Worm (Caenorhabditis elegans): Measurements from ENCODE around the gene C55C3.8.

C55C3.8 gene

DNA sequence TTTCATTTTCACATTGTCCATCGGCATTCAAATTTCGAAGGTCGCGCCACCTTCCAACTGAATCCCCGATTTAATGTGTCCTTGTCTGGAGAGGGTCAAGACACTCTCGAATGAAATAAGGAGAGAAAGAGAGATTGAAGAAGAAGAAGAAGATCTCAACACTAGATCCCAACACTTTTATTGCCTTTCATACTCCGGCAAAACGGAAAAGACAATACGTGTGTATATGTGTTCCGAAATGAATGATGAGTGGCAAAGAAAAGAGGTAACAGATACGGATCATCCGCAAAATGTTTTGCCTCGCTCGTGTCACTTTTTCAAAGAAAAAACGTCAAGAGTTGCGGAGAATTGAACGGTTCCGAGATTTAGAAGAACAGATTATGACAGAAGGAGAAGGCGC lies 9.5 kb downstream of the C55C3.8 start:
- TF ChIP-seq him-1 (tag; optimal IDR thresholded peaks at IDR 0.05) (no peak), dao-5 (tag; optimal IDR thresholded peaks at IDR 0.05) (no peak), W03F9.2 (tag; optimal IDR thresholded peaks at IDR 0.05) (no peak)

DNA sequence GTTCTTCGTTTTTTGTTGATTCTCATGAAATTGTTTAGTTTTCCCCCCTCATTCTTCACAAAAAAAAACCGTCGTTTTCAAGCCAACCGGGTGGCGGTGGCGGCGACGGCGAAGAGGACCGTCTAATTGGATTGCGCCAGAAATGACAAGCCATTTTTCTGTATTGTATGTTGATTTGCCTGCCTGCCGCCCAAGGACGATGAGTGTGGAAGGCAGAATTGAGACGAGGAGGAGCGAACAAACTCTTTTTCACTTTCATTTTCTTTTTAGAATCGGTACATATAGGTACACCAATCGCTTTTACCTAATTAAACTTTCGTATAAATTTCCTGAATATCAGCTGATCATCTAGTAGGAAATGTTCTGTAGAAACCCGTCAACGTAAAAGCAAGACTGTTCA lies 10.8 kb downstream of the C55C3.8 start:
- TF ChIP-seq him-1 (tag; optimal IDR thresholded peaks at IDR 0.05) (no peak), dao-5 (tag; optimal IDR thresholded peaks at IDR 0.05) (no peak), W03F9.2 (tag; optimal IDR thresholded peaks at IDR 0.05) (no peak)

- TF ChIP-seq him-1 (tag; optimal IDR thresholded peaks at IDR 0.05) (no peak), dao-5 (tag; optimal IDR thresholded peaks at IDR 0.05) (no peak), W03F9.2 (tag; optimal IDR thresholded peaks at IDR 0.05) (no peak)
Observed at ce11 chrIV:5703443-5703842, 12.6 kb downstream of the C55C3.8 start, which contains the start of the genes C55C3.73 and perm-5. Gene C55C3.73, minus strand, starts transcription at chrIV:5703451. Gene perm-5, minus strand, starts transcription at chrIV:5703468.

DNA sequence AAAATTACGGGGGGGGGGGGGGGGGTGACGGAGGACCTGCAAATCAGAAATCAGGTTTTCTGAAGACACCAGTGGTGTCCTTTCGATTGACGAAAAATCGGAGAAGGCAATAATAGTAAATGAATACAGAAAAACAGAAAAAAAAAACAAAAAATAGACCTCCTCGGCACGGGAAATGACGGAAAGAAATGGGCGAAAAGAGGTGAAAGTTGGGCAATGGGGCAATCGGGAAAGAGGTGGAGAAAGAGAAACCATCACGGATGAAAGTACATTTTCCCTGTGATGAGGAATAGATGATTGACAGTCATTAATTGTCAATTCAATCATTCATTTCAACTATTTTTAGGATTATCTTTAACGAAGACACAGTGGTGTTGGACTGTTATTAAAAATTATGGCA lies 13.1 kb downstream of the C55C3.8 start:
- TF ChIP-seq him-1 (tag; optimal IDR thresholded peaks at IDR 0.05) (no peak), W03F9.2 (tag; optimal IDR thresholded peaks at IDR 0.05) (no peak), dao-5 (tag; optimal IDR thresholded peaks at IDR 0.05) (no peak)

DNA sequence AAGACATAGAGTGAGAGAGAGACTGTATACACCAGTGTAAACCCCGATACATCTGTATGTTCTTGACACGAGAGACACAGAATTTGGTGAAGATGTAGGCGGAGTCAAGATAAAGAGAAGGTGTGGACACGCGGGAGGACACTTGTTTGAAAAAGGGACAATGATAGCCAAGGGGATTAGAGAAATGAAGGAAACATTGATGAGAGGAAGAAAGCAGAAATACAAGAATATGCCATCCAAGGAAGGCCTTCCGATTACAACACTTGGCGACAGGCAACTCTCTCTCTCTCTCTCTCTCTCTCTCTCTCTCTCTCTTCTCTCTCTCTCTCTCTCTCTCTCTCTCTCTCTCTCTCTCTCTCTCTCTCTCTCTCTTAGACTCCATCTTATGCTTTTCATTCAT lies 15.8 kb downstream of the C55C3.8 start:
- no peak for TF ChIP-seq W03F9.2 (tag; optimal IDR thresholded peaks at IDR 0.05)
- no peak for TF ChIP-seq dao-5 (tag; optimal IDR thresholded peaks at IDR 0.05)
- no peak for TF ChIP-seq him-1 (tag; optimal IDR thresholded peaks at IDR 0.05)

DNA sequence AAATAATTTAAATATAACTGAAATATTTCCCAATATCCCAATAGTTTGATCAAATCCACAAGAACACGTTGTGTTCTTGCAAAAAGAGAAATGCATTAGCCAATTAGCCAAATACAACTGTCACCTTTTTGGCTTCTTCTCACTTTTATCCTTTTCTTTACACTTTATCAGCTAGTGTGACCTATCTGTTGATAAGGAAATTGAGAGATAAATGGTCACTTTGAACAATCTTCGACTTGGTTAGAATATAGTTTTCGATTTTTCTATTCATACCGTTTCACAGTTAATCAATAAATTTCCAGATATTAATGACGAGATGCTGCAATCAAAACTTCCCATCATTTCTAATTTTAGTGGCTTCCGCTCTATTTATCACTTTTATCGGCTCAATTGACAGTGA lies 18.0 kb downstream of the C55C3.8 start, which contains the start of gene C55C3.1:
TSS of gene C55C3.1 (plus strand) at position 301 of the 400 bp plus-strand sequence.
- TF ChIP-seq W03F9.2 (tag; optimal IDR thresholded peaks at IDR 0.05) (no peak), dao-5 (tag; optimal IDR thresholded peaks at IDR 0.05) (no peak), him-1 (tag; optimal IDR thresholded peaks at IDR 0.05) (no peak)

DNA sequence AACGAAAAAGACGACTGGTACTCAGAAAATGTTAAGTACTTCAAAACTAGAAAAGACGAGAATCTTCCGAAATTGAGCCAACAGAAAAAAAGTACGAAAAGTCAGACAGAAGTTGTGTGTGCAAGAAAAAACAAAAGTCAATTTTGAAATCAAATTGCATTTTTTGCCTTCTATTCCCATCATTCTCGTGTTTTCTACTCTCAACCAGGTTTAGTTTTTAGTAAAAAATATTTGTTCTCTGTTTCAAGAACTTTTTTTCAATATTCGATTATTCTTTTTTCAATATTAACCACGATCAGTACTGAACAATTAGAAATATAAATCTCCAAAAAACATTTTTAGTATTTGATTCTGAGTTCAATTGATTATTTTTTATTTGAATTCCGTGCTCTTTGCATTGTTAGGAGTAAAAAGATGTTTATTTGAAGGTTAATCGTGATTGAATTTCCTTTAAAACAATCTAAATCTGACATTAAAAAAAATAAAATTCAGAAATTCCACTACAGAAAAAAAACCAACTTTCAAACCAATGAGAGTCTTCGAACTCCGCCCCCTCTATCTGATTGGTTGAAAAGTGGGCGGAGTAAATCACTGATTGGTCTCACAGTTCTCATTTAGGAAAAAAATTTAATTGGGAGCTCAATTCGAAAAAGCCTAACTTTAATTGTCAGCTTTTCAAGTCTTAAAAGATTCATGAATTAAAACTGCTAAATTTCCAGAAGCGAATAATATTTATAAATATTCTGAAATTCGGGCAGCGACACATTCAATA lies 24.7 kb downstream of the C55C3.8 start:
- TF ChIP-seq him-1 (tag; optimal IDR thresholded peaks at IDR 0.05) (no peak), dao-5 (tag; optimal IDR thresholded peaks at IDR 0.05) (no peak), W03F9.2 (tag; optimal IDR thresholded peaks at IDR 0.05) (no peak)

DNA sequence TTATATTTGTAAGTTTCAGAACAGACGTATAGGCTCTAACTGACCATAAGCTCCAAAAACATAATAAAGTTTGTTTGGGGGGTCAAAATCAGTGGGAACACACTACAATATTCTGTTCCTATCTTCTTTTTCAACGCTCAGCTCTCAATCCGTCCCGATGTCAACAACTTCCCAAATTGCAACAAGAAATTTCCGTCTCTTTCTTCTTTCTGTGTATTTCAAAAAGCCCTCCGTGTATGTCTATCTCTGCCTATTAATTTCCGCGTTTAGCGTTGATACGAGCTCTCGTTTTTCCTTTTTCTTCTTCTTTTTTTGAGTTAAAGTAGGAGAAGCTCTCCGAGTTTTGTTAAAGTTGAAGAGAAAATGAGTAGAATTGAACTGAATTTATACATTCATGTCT lies 32.8 kb downstream of the C55C3.8 start:
- TF ChIP-seq him-1 (tag; optimal IDR thresholded peaks at IDR 0.05) (no peak), W03F9.2 (tag; optimal IDR thresholded peaks at IDR 0.05) (no peak), dao-5 (tag; optimal IDR thresholded peaks at IDR 0.05) (no peak)

ce11 chrIV:5725300-5725699 lies 34.5 kb downstream of the C55C3.8 start, which contains the start of gene H35B03.1:
Gene H35B03.1, plus strand, starts transcription at chrIV:5725600.
- TF ChIP-seq W03F9.2 (tag; optimal IDR thresholded peaks at IDR 0.05) (no peak), him-1 (tag; optimal IDR thresholded peaks at IDR 0.05) (no peak), dao-5 (tag; optimal IDR thresholded peaks at IDR 0.05) (no peak)

- TF ChIP-seq him-1 (tag; optimal IDR thresholded peaks at IDR 0.05) (no peak), dao-5 (tag; optimal IDR thresholded peaks at IDR 0.05) (no peak), W03F9.2 (tag; optimal IDR thresholded peaks at IDR 0.05) (no peak)
Observed at ce11 chrIV:5731597-5731996, 40.8 kb downstream of the C55C3.8 start, which contains the start of gene H35B03.2. Gene H35B03.2, minus strand, starts transcription at chrIV:5731674.

- TF ChIP-seq W03F9.2 (tag; optimal IDR thresholded peaks at IDR 0.05): no peak
- no peak for TF ChIP-seq dao-5 (tag; optimal IDR thresholded peaks at IDR 0.05)
- TF ChIP-seq him-1 (tag; optimal IDR thresholded peaks at IDR 0.05): no peak
Observed at ce11 chrIV:5734720-5735119, 43.9 kb downstream of the C55C3.8 start, which contains the start of gene cpg-18. Gene cpg-18, plus strand, starts transcription at chrIV:5735020.

DNA sequence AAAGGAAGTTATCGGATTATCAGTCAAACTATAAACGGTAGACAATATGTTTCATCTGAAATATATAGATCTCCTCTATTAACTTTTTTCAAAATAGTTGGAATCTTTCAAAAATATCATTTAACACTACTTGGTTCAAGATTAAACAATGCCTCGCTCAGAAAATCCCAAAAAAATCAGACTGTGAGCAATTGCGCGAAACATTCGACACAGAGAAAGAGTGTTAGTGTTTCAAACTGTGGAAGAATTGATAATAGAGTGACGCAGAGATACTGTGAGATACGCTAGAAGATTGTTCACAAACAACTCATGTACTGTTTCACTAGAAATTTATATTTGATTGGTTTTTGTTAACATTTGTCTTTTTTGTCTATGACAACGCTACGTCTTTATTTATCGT lies 50.2 kb downstream of the C55C3.8 start, which contains the start of gene chil-11:
TSS of gene chil-11 (plus strand) at position 301 of the 400 bp plus-strand sequence.
- TF ChIP-seq dao-5 (tag; optimal IDR thresholded peaks at IDR 0.05) (no peak), W03F9.2 (tag; optimal IDR thresholded peaks at IDR 0.05) (no peak), him-1 (tag; optimal IDR thresholded peaks at IDR 0.05) (no peak)

DNA sequence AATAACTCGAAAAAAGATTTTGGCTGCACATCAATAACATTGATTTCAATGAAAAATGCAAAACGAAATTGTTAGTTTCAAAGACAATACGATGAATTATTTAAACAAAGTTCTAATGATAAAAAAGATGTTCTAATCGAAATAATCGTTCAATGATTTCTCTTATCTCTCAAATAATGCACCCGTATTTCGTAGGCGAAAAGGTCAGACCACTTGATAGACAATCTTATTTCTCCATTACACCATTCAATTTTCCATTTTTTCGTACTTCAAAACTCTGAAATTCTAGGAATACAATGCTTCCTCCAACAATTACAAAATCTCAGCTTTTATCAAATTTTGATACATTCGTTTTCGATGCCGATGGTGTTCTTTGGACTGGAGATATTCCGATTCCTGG lies 53.3 kb downstream of the C55C3.8 start, which contains the start of gene C45E5.1:
TSS of gene C45E5.1 (plus strand) at position 290 of the 400 bp plus-strand sequence.
- TF ChIP-seq dao-5 (tag; optimal IDR thresholded peaks at IDR 0.05) (no peak), W03F9.2 (tag; optimal IDR thresholded peaks at IDR 0.05) (no peak), him-1 (tag; optimal IDR thresholded peaks at IDR 0.05) (no peak)
